Worm (Caenorhabditis elegans): ENCODE results near the gene vha-8.

vha-8 gene

ce11 chrIV:6839091-6839522 lies 48.2 kb downstream of the vha-8 start (continued):
- TF ChIP-seq hlh-11 (tag; optimal IDR thresholded peaks at IDR 0.05) (peak; percentile 96), mes-2 (tag; optimal IDR thresholded peaks at IDR 0.05; ENCODE audit: poor library complexity, severe bottlenecking) (peak; percentile 1), nhr-10 (tag; optimal IDR thresholded peaks at IDR 0.05) (no peak), spr-3 (GFP tag; optimal IDR thresholded peaks at IDR 0.05) (no peak), mdl-1 (tag; optimal IDR thresholded peaks at IDR 0.05) (peak; percentile 28 to 62), mep-1 (tag; optimal IDR thresholded peaks at IDR 0.05) (peak; percentile 86), F10B5.3 (tag; optimal IDR thresholded peaks at IDR 0.05) (peak; percentile 38), mxl-3 (GFP tag; optimal IDR thresholded peaks at IDR 0.05) (no peak), dmd-8 (GFP tag; IDR thresholded peaks at IDR 0.05) (no peak), cey-2 (tag; optimal IDR thresholded peaks at IDR 0.05; ENCODE audit: borderline replicate concordance, insufficient read depth) (no peak), nhr-48 (tag; optimal IDR thresholded peaks at IDR 0.05) (peak; percentile 88), arid-1 (GFP tag; conservative IDR thresholded peaks at IDR 0.05) (no peak), nhr-28 (tag; optimal IDR thresholded peaks at IDR 0.05) (peak; percentile 67), lin-38 (GFP tag; IDR thresholded peaks at IDR 0.05) (peak; percentile 45; the same call in 1 of the 2 replicates), gei-8 (GFP tag; optimal IDR thresholded peaks at IDR 0.05) (peak; percentile 49), spr-1 (tag; optimal IDR thresholded peaks at IDR 0.05) (peak; percentile 40), nhr-11 (tag; optimal IDR thresholded peaks at IDR 0.05) (peak; percentile 85), T20F7.1 (GFP tag; optimal IDR thresholded peaks at IDR 0.05) (peak; percentile 55), ctbp-1 (GFP tag; IDR thresholded peaks at IDR 0.05) (peak; percentile 84), tag-97 (GFP tag; IDR thresholded peaks at IDR 0.05) (no peak), nhr-77 (tag; optimal IDR thresholded peaks at IDR 0.05) (peak; percentile 52), hmg-1.1 (GFP tag; IDR thresholded peaks at IDR 0.05) (peak; percentile 79), ceh-32 (tag; optimal IDR thresholded peaks at IDR 0.05; ENCODE audit: poor library complexity) (no peak), vab-7 (GFP tag; IDR thresholded peaks at IDR 0.05) (peak; percentile 27; the same call in 1 of the 2 replicates), lin-1 (GFP tag; IDR thresholded peaks at IDR 0.05) (0 out of 2 replicates have a peak, but pooled peaks have one; percentile 37), rbr-2 (tag; optimal IDR thresholded peaks at IDR 0.05) (peak; percentile 82), egl-27 (tag; optimal IDR thresholded peaks at IDR 0.05) (no peak), ceh-28 (tag; optimal IDR thresholded peaks at IDR 0.05) (no peak), nhr-6 (tag; optimal IDR thresholded peaks at IDR 0.05) (peak; percentile 75), T26A8.4 (GFP tag; IDR thresholded peaks at IDR 0.05) (no peak; the same call in none of the 2 replicates), lin-15B (tag; optimal IDR thresholded peaks at IDR 0.05) (no peak), saeg-2 (GFP tag; IDR thresholded peaks at IDR 0.05) (peak; percentile 70; the same call in 1 of the 2 replicates), dmd-6 (GFP tag; IDR thresholded peaks at IDR 0.05) (peak; percentile 94)

ce11 chrIV:6841562-6842282 lies 50.8 kb downstream of the vha-8 start:
- TF ChIP-seq pqm-1 (tag; optimal IDR thresholded peaks at IDR 0.05): peak; percentile 14
- no peak for TF ChIP-seq ceh-62 (tag; optimal IDR thresholded peaks at IDR 0.05)
- no peak for TF ChIP-seq fos-1 (tag; optimal IDR thresholded peaks at IDR 0.05)
- TF ChIP-seq madf-5 (GFP tag; IDR thresholded peaks at IDR 0.05): no peak
- TF ChIP-seq hlh-30 (tag; optimal IDR thresholded peaks at IDR 0.05; ENCODE audit: insufficient read depth): peak; percentile 39
- no peak for TF ChIP-seq egl-43 (GFP tag; IDR thresholded peaks at IDR 0.05)
- no peak for TF ChIP-seq daf-16 (GFP tag; optimal IDR thresholded peaks at IDR 0.05)
- TF ChIP-seq daf-16 (tag; optimal IDR thresholded peaks at IDR 0.05): peak; percentile 34
- no peak for TF ChIP-seq F10B5.3 (tag; optimal IDR thresholded peaks at IDR 0.05)
- TF ChIP-seq nhr-77 (tag; optimal IDR thresholded peaks at IDR 0.05): no peak
- TF ChIP-seq T20F7.1 (GFP tag; optimal IDR thresholded peaks at IDR 0.05): no peak
- TF ChIP-seq ceh-32 (tag; optimal IDR thresholded peaks at IDR 0.05; ENCODE audit: poor library complexity): no peak
- no peak for TF ChIP-seq nhr-41 (GFP tag; IDR thresholded peaks at IDR 0.05)
- TF ChIP-seq skn-1 (tag; optimal IDR thresholded peaks at IDR 0.05): no peak
- TF ChIP-seq nhr-11 (tag; optimal IDR thresholded peaks at IDR 0.05): no peak
- TF ChIP-seq dmd-9 (GFP tag; IDR thresholded peaks at IDR 0.05): no peak
- TF ChIP-seq ces-1 (GFP tag; optimal IDR thresholded peaks at IDR 0.05): no peak
- no peak for TF ChIP-seq hlh-11 (tag; optimal IDR thresholded peaks at IDR 0.05)
- TF ChIP-seq lin-13 (GFP tag; optimal IDR thresholded peaks at IDR 0.05): no peak
- no peak for TF ChIP-seq mdt-29 (GFP tag; IDR thresholded peaks at IDR 0.05)
- no peak for TF ChIP-seq ama-1 (optimal IDR thresholded peaks at IDR 0.05)
- TF ChIP-seq lir-3 (tag; optimal IDR thresholded peaks at IDR 0.05): no peak
- no peak for TF ChIP-seq madf-9 (GFP tag; conservative IDR thresholded peaks at IDR 0.05)

Measured in whole organism, L4 larva.